Worm (Caenorhabditis elegans): ENCODE results near the gene dnj-1.

DNA sequence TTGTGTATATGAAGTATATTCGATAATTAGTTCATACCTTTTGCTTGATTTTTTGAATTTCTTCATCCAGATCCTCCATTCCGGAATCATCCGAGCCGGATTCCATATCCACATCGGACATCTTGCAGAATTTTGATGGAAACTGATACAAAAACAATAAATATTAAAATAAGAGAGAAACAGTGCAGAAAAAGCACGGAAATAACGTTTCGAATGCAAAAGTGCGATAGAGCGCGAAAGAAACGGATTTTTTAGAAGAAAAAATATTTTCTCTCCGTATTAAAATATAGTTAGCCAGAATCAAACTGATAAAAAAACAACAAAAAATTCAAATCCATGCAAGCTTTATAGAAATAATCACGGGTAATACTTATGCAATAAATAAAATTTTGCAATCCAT, 33.9 kb downstream of the dnj-1 start, which contains the start of gene sart-3:
- TF ChIP-seq med-1 (GFP tag; optimal IDR thresholded peaks at IDR 0.05; ENCODE audit: insufficient read depth) (no peak), ztf-23 (GFP tag; IDR thresholded peaks at IDR 0.05) (no peak), cog-1 (tag; optimal IDR thresholded peaks at IDR 0.05) (no peak), T22C8.4 (GFP tag; IDR thresholded peaks at IDR 0.05) (no peak)

All from whole organism, midembryonic.